Fruit fly (Drosophila melanogaster): ENCODE data around the gene CG32104.

The CG32104 gene

DNA sequence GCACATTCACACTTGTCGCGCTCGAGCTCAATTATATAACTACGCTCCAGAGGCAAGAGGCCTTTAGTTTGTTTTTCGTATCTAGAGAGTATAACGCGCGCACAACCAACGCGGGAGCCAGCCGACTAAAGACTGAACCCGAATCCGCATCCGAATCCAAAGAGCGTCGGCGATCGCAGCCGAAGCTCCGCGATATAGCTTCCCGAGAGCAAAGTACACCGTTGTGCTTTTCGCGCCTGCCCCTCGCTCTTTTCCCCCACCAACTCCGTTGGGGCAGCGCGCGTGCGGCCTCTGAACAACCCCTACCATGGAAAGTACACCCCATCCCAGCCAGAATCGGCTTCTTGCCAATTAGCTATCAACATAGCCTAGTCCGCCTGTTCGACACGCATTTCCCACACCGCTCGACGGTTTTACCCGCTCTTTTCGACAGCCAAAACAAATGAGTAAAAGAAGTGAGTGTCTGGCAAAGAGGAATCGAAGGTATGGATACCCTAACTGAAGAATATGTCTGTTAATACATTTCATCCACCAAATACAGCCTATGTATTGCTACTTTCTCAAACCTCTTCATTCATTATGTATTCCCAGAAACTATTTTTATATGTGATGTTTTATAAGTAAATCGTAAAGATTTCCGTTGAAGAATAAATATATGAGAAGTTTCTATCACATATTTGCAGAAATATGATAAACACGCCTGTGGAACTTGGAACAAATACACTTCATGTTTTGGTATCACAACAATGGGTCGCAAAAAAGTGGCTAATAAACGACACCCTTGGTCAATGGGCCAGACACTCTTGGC, 9.6 kb upstream of the CG32104 start (continued):
- TF ChIP-seq Hr78 (GFP tag; optimal IDR thresholded peaks at IDR 0.05) (peak in 1 of 2 experiments; percentile 56), Chrac-16 (GFP tag; optimal IDR thresholded peaks at IDR 0.05) (no peak), trh (GFP tag; optimal IDR thresholded peaks at IDR 0.05) (no peak), repo (GFP tag; optimal IDR thresholded peaks at IDR 0.05) (no peak), Mad (GFP tag; optimal IDR thresholded peaks at IDR 0.05) (no peak), slbo (GFP tag; IDR thresholded peaks at IDR 0.05) (0 out of 2 replicates have a peak, but pooled peaks have one; percentile 29), Abd-B (GFP tag; optimal IDR thresholded peaks at IDR 0.05) (no peak), CG12104 (GFP tag; optimal IDR thresholded peaks at IDR 0.05) (no peak), ATbp (GFP tag; optimal IDR thresholded peaks at IDR 0.05) (no peak), Hr39 (optimal IDR thresholded peaks at IDR 0.05) (no peak), gfzf (GFP tag; optimal IDR thresholded peaks at IDR 0.05) (no peak), gt (GFP tag; IDR thresholded peaks at IDR 0.05) (no peak), nau (GFP tag; optimal IDR thresholded peaks at IDR 0.05) (peak; percentile 16), CG13894 (tag; optimal IDR thresholded peaks at IDR 0.05) (peak; percentile 69), cad (GFP tag; optimal IDR thresholded peaks at IDR 0.05) (no peak), CG42726 (GFP tag; IDR thresholded peaks at IDR 0.05; ENCODE audit: partially characterized antibody) (peak; percentile 61; the same call in 1 of the 2 replicates), CG2889 (GFP tag; IDR thresholded peaks at IDR 0.05) (no peak), TFAM (GFP tag; optimal IDR thresholded peaks at IDR 0.05) (no peak), CG31441 (GFP tag; IDR thresholded peaks at IDR 0.05) (no peak), aop (GFP tag; IDR thresholded peaks at IDR 0.05) (no peak), Sin3A (optimal IDR thresholded peaks at IDR 0.05) (no peak), CG11398 (GFP tag; optimal IDR thresholded peaks at IDR 0.05) (no peak), CG30403 (GFP tag; optimal IDR thresholded peaks at IDR 0.05) (peak; percentile 26), row (GFP tag; IDR thresholded peaks at IDR 0.05) (peak; percentile 64), lilli (GFP tag; optimal IDR thresholded peaks at IDR 0.05) (peak; percentile 26), CG1529 (GFP tag; optimal IDR thresholded peaks at IDR 0.05) (no peak), CG14710 (tag; optimal IDR thresholded peaks at IDR 0.05) (no peak), Gug (GFP tag; IDR thresholded peaks at IDR 0.05) (no peak), tll (GFP tag; optimal IDR thresholded peaks at IDR 0.05) (no peak), emc (GFP tag; optimal IDR thresholded peaks at IDR 0.05) (no peak), otp (GFP tag; IDR thresholded peaks at IDR 0.05) (peak; percentile 69; the same call in 2 of the 3 replicates), CG10147 (GFP tag; optimal IDR thresholded peaks at IDR 0.05) (peak; percentile 38), nerfin-2 (GFP tag; IDR thresholded peaks at IDR 0.05; ENCODE audit: partially characterized antibody) (no peak), CG10431 (GFP tag; optimal IDR thresholded peaks at IDR 0.05) (peak; percentile 12), Adf1 (GFP tag; IDR thresholded peaks at IDR 0.05) (peak; percentile 80), C15 (GFP tag; IDR thresholded peaks at IDR 0.05) (peak; percentile 34; the same call in 1 of the 3 replicates), Ada2b (GFP tag; IDR thresholded peaks at IDR 0.05) (no peak), Dek (tag; optimal IDR thresholded peaks at IDR 0.05) (peak; percentile 29), seq (GFP tag; IDR thresholded peaks at IDR 0.05) (peak; percentile 60; the same call in 1 of the 2 replicates), Trl (optimal IDR thresholded peaks at IDR 0.05) (peak; percentile 49 to 69), Trl (GFP tag; optimal IDR thresholded peaks at IDR 0.05) (peak; percentile 5), pho (GFP tag; optimal IDR thresholded peaks at IDR 0.05) (no peak), caup (GFP tag; optimal IDR thresholded peaks at IDR 0.05; ENCODE audit: severe bottlenecking) (peak; percentile 61), CG5245 (GFP tag; optimal IDR thresholded peaks at IDR 0.05) (no peak), toy (GFP tag; IDR thresholded peaks at IDR 0.05) (no peak), ind (GFP tag; optimal IDR thresholded peaks at IDR 0.05) (peak; percentile 10), oc (tag; optimal IDR thresholded peaks at IDR 0.05) (no peak), BtbVII (GFP tag; optimal IDR thresholded peaks at IDR 0.05) (peak; percentile 71), CG2202 (tag; optimal IDR thresholded peaks at IDR 0.05) (no peak), schlank (tag; optimal IDR thresholded peaks at IDR 0.05) (peak; percentile 40)
